Worm (Caenorhabditis elegans) whole organism, early embryonic: ENCODE measurements around the gene fbxa-144.

ENCODE experiments used
- B0310.2 ChIP-seq: sonication (generic microtip); optimal IDR thresholded peaks from 2 replicates; lab custom pipeline; 2016; ENCODE audit warnings: mild to moderate bottlenecking, missing genetic modification characterization, missing compliant biosample characterization
- F13C5.2 ChIP-seq: sonication (generic microtip); optimal IDR thresholded peaks from 2 replicates; lab custom pipeline; 2017; ENCODE audit warnings: mild to moderate bottlenecking, missing genetic modification characterization, inconsistent platforms, missing compliant biosample characterization
- aly-1 ChIP-seq: sonication (generic microtip); optimal IDR thresholded peaks from 2 replicates; lab custom pipeline; 2016; ENCODE audit warnings: missing genetic modification characterization, missing compliant biosample characterization
- ama-1 ChIP-seq: fragments of 150-350 bp; optimal IDR thresholded peaks from 2 replicates; lab custom pipeline; 2014
- ceh-13 ChIP-seq: fragments of 200-800 bp; sonication (Bioruptor generic); optimal IDR thresholded peaks from 2 replicates; lab custom pipeline; 2018; ENCODE audit warnings: mild to moderate bottlenecking, missing genetic modification characterization, missing compliant biosample characterization
- ceh-36 ChIP-seq: sonication (generic microtip); optimal IDR thresholded peaks from 2 replicates; lab custom pipeline; 2016; ENCODE audit warnings: missing genetic modification characterization, inconsistent platforms, missing compliant biosample characterization
- ets-7 ChIP-seq: sonication (generic microtip); optimal IDR thresholded peaks from 2 replicates; lab custom pipeline; 2016; ENCODE audit warnings: missing genotype, missing genetic modification characterization, missing compliant biosample characterization
- flt-1 ChIP-seq: fragments of 200-800 bp; sonication (Bioruptor generic); IDR thresholded peaks from 2 replicates; pipeline ENCODE4 v1.3.6; 2022; ENCODE audit warnings: missing genetic modification characterization, missing compliant biosample characterization
- hmbx-1 ChIP-seq: sonication (generic microtip); optimal IDR thresholded peaks from 2 replicates; lab custom pipeline; 2016; ENCODE audit warnings: mild to moderate bottlenecking, missing genetic modification characterization, missing compliant biosample characterization
- hmg-4 ChIP-seq: fragments of 200-800 bp; sonication (Bioruptor generic); optimal IDR thresholded peaks from 2 replicates; lab custom pipeline; 2018; ENCODE audit warnings: mild to moderate bottlenecking, missing genetic modification characterization, missing compliant biosample characterization
- hnd-1 ChIP-seq: sonication (generic microtip); optimal IDR thresholded peaks from 2 replicates; lab custom pipeline; 2016; ENCODE audit warnings: missing genetic modification characterization, missing compliant biosample characterization
- pes-1 ChIP-seq: fragments of 200-800 bp; sonication (Bioruptor generic); IDR thresholded peaks from 2 replicates; pipeline ENCODE4 v1.3.6; 2022; ENCODE audit warnings: missing genetic modification reagents, missing genetic modification characterization, missing compliant biosample characterization
- scrt-1 ChIP-seq: fragments of 200-800 bp; sonication (Bioruptor generic); IDR thresholded peaks from 2 replicates; pipeline ENCODE4 v1.3.6; 2022; ENCODE audit warnings: missing genetic modification characterization, missing compliant biosample characterization
- sea-1 ChIP-seq: fragments of 200-800 bp; sonication (Bioruptor generic); conservative IDR thresholded peaks from 2 replicates; pipeline ENCODE4 v1.3.6; 2022; ENCODE audit warnings: missing genetic modification characterization, missing compliant biosample characterization
- tbx-11 ChIP-seq: fragments of 200-800 bp; sonication (Bioruptor generic); IDR thresholded peaks from 2 replicates; pipeline ENCODE4 v1.3.6; 2022; ENCODE audit warnings: missing genetic modification characterization, missing compliant biosample characterization
- tbx-37 ChIP-seq: fragments of 200-800 bp; sonication (Bioruptor generic); conservative IDR thresholded peaks from 2 replicates; pipeline ENCODE4 v1.3.6; 2022; ENCODE audit warnings: missing genetic modification reagents, missing genetic modification characterization, missing compliant biosample characterization
- tra-4 ChIP-seq: sonication (generic microtip); optimal IDR thresholded peaks from 2 replicates; lab custom pipeline; 2017; ENCODE audit warnings: missing genetic modification characterization, missing compliant biosample characterization

Gene fbxa-144

DNA sequence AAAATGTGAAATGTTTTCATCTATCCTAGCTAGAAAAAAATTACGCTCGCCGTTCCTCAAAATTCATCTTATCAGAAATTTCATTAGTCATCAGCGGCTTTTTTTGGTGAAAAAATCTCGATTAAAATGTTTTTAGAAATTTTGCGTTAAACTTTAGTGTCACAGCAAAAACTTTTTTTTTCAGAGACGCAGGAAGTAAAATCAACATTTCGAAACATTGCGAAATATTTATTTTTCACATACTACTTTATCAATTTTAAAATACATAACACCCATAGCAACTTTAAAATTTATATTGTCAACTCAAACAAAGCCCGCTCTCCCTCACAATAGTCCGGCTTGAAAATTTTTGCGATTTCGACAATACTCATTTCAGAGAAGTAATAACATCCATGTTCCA, 390 bp downstream of the fbxa-144 start:
- TF ChIP-seq ceh-13, result no peak
- no peak for TF ChIP-seq sea-1 (GFP tag; lab: Robert Waterston, UW)

DNA sequence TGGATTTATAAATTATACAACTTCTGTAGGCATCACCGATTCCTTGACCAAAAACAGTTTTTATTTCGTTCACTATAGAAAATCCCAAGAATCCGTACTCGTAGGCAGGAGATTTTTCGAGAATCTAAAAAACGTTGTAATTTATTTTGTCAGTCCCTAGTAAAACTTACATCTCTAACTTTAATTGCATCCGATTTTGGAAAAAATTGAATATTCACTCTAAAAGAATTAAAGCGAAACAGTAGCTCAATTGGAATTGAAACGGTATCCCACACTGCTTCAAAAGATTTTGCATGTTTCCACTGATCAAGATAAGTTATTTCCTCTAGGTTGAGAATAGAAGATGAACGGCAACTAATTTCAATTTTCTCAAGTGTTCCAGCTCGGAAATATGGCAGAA, 1.4 kb downstream of the fbxa-144 start, which contains the start of gene fbxa-142:
Gene fbxa-142 (minus strand): TSS at position 101 of the 400 bp plus-strand sequence.
- TF ChIP-seq ama-1 (lab: Kevin White, UChicago) (no peak), tbx-11 (GFP tag; lab: Robert Waterston, UW) (no peak), tra-4 (no peak), ceh-13 (no peak), B0310.2 (no peak), scrt-1 (GFP tag; lab: Robert Waterston, UW) (no peak), hnd-1 (tag; lab: Kevin White, UChicago) (no peak)

ce11 chrV:16129116-16129515, 3.5 kb downstream of the fbxa-144 start:
- TF ChIP-seq tbx-37 (no peak), flt-1 (GFP tag; lab: Robert Waterston, UW) (no peak), F13C5.2 (tag; lab: Kevin White, UChicago) (no peak), aly-1 (tag; lab: Kevin White, UChicago) (no peak), hmg-4 (no peak), scrt-1 (GFP tag; lab: Robert Waterston, UW) (no peak), hmbx-1 (no peak), B0310.2 (no peak), tbx-11 (GFP tag; lab: Robert Waterston, UW) (no peak)

ce11 chrV:16127401-16127800, 5.2 kb downstream of the fbxa-144 start, which contains the start of gene fbxa-143:
fbxa-143 (minus strand) TSS chrV:16127501.
- TF ChIP-seq aly-1 (tag; lab: Kevin White, UChicago) (no peak), B0310.2 (no peak), hmg-4 (no peak), ceh-13 (no peak), ceh-36 (tag; lab: Kevin White, UChicago) (no peak), scrt-1 (GFP tag; lab: Robert Waterston, UW) (no peak), ama-1 (lab: Kevin White, UChicago) (no peak), ets-7 (tag; lab: Kevin White, UChicago) (no peak), pes-1 (GFP tag; lab: Robert Waterston, UW) (no peak), sea-1 (GFP tag; lab: Robert Waterston, UW) (no peak), tra-4 (no peak), hmbx-1 (no peak), tbx-37 (no peak), F13C5.2 (tag; lab: Kevin White, UChicago) (no peak), flt-1 (GFP tag; lab: Robert Waterston, UW) (no peak), tbx-11 (GFP tag; lab: Robert Waterston, UW) (no peak), hnd-1 (tag; lab: Kevin White, UChicago) (no peak)

ce11 chrV:16124739-16125138, 7.9 kb downstream of the fbxa-144 start, which contains the start of gene nhr-111:
nhr-111 (minus strand) TSS chrV:16124839.
- no peak for TF ChIP-seq hnd-1 (tag; lab: Kevin White, UChicago)
- no peak for TF ChIP-seq ets-7 (tag; lab: Kevin White, UChicago)

ce11 chrV:16121451-16121850, 11.2 kb downstream of the fbxa-144 start:
- TF ChIP-seq F13C5.2 (tag; lab: Kevin White, UChicago) (no peak), tbx-37 (no peak), aly-1 (tag; lab: Kevin White, UChicago) (no peak), ets-7 (tag; lab: Kevin White, UChicago) (no peak), ceh-13 (no peak), hmbx-1 (no peak), tra-4 (no peak), hmg-4 (no peak), B0310.2 (no peak), tbx-11 (GFP tag; lab: Robert Waterston, UW) (no peak), ama-1 (lab: Kevin White, UChicago) (no peak), hnd-1 (tag; lab: Kevin White, UChicago) (no peak), ceh-36 (tag; lab: Kevin White, UChicago) (no peak), scrt-1 (GFP tag; lab: Robert Waterston, UW) (no peak), sea-1 (GFP tag; lab: Robert Waterston, UW) (no peak), flt-1 (GFP tag; lab: Robert Waterston, UW) (no peak), pes-1 (GFP tag; lab: Robert Waterston, UW) (no peak)

DNA sequence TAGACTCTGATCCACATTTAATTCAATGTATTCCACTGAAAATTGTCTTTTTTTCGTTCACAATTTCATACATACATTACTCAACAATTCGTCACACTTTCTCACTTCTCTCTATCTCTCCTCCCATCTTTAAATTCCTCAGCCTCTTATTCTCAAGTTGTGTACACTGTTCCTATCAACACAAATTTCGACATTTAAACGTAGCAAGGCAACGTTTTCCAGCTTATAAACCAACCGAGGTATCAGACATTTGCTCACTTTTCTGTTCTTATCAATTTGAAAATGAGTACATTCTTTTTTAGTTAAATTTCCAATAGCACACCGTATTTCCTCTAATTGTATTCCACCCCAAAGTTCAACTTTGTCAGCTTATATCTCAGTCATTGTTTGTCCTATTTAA, 11.7 kb downstream of the fbxa-144 start, which contains the start of gene skr-3:
Gene skr-3 (plus strand): TSS at position 163 of the 400 bp plus-strand sequence.
- no peak for TF ChIP-seq flt-1 (GFP tag; lab: Robert Waterston, UW)
- TF ChIP-seq ets-7 (tag; lab: Kevin White, UChicago), result no peak
- TF ChIP-seq hnd-1 (tag; lab: Kevin White, UChicago), result no peak
- no peak for TF ChIP-seq tbx-11 (GFP tag; lab: Robert Waterston, UW)
- no peak for TF ChIP-seq scrt-1 (GFP tag; lab: Robert Waterston, UW)
- TF ChIP-seq ceh-13, result no peak
- TF ChIP-seq sea-1 (GFP tag; lab: Robert Waterston, UW), result no peak
- no peak for TF ChIP-seq pes-1 (GFP tag; lab: Robert Waterston, UW)
- no peak for TF ChIP-seq aly-1 (tag; lab: Kevin White, UChicago)

- TF ChIP-seq tbx-37 (no peak), flt-1 (GFP tag; lab: Robert Waterston, UW) (no peak), ets-7 (tag; lab: Kevin White, UChicago) (no peak), hmg-4 (no peak), hmbx-1 (no peak), F13C5.2 (tag; lab: Kevin White, UChicago) (no peak)
These were observed 12.1 kb downstream of the fbxa-144 start for ce11 chrV:16120499-16120898.
